Worm (Caenorhabditis elegans): Measurements from ENCODE around the gene srh-42.
A peak's percentile ranks its signal among the peaks of the same experiment; 100 is the strongest.

The srh-42 gene

DNA sequence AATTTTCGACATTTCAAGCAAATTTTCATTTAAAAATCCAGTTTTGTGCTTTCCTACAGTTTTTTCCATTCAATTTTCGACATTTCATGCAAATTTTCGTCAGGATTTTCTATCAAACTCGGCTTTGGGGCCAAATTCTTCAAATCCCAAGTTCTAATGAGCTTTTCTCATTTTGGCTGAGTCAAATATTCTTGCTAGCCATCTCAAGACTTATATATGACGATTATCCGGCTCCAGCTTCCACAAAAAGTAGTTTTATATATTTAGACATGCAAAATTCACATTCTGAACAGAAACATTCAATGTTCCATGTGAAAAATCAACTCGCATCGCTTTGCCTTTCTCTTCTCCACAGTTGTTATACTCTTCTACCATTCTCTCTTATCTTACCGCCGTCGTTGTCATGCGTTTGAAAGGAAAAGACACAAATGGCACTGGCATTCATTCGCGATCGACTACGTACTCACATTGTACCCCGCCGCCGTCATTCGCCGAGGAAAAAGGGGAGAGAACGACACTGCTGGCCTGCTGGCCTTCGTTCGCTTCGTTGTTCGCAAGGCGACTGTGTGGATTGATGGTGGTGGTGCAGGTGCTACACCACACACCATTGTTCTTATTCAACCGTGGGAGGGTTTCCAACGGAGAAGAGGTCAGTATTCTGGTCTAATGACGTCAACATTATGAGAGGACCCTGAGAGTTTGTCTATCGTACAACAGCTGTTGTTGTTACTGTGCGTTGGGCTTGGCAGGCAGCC, 40.9 kb downstream of the srh-42 start (continued):
- TF ChIP-seq syd-9 (tag; optimal IDR thresholded peaks at IDR 0.05) (no peak), elt-4 (tag; optimal IDR thresholded peaks at IDR 0.05) (no peak), lin-11 (tag; optimal IDR thresholded peaks at IDR 0.05) (no peak), fkh-10 (GFP tag; optimal IDR thresholded peaks at IDR 0.05) (no peak), ceh-22 (tag; optimal IDR thresholded peaks at IDR 0.05) (no peak), dve-1 (tag; optimal IDR thresholded peaks at IDR 0.05) (no peak), pqm-1 (tag; optimal IDR thresholded peaks at IDR 0.05) (no peak), C08G9.2 (tag; optimal IDR thresholded peaks at IDR 0.05) (no peak), pag-3 (tag; optimal IDR thresholded peaks at IDR 0.05; ENCODE audit: borderline replicate concordance) (no peak), pha-2 (tag; optimal IDR thresholded peaks at IDR 0.05) (no peak), ceh-9 (tag; optimal IDR thresholded peaks at IDR 0.05) (no peak), ceh-24 (tag; optimal IDR thresholded peaks at IDR 0.05) (no peak), pros-1 (tag; optimal IDR thresholded peaks at IDR 0.05) (no peak), nhr-232 (tag; optimal IDR thresholded peaks at IDR 0.05) (peak; percentile 19), lim-6 (tag; optimal IDR thresholded peaks at IDR 0.05) (no peak), fkh-6 (tag; optimal IDR thresholded peaks at IDR 0.05) (no peak)

DNA sequence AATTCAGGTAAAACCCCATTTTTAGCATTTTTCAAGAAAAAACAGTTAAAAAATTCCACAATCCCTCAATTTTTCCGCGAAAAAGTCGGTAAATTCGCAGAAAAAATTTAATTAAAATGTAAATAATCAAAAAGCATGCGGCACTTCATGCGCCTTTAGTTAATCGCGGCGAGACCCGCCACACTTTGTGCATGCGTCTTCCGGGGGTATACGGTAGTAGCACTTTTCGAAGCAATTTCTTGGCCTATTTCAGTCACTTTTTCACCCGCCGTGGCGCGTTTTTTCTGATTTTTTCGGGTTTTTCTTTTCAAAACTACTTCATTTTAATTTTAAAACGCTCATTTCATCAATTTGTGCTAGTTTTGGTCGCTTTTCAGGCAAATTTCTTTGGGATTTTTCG, 41.6 kb downstream of the srh-42 start:
- TF ChIP-seq ceh-6 (GFP tag; optimal IDR thresholded peaks at IDR 0.05) (no peak), ceh-22 (tag; optimal IDR thresholded peaks at IDR 0.05) (no peak), pat-9 (tag; optimal IDR thresholded peaks at IDR 0.05) (no peak), pros-1 (tag; optimal IDR thresholded peaks at IDR 0.05) (no peak), F13H6.1 (tag; optimal IDR thresholded peaks at IDR 0.05) (no peak), pag-3 (tag; optimal IDR thresholded peaks at IDR 0.05; ENCODE audit: borderline replicate concordance) (no peak), zip-5 (tag; optimal IDR thresholded peaks at IDR 0.05) (no peak), Y22D7AL.16 (tag; optimal IDR thresholded peaks at IDR 0.05) (no peak), ztf-16 (tag; optimal IDR thresholded peaks at IDR 0.05) (no peak), mec-3 (tag; optimal IDR thresholded peaks at IDR 0.05; ENCODE audit: borderline replicate concordance) (no peak), C08G9.2 (tag; optimal IDR thresholded peaks at IDR 0.05) (no peak), ceh-14 (tag; optimal IDR thresholded peaks at IDR 0.05) (no peak)

DNA sequence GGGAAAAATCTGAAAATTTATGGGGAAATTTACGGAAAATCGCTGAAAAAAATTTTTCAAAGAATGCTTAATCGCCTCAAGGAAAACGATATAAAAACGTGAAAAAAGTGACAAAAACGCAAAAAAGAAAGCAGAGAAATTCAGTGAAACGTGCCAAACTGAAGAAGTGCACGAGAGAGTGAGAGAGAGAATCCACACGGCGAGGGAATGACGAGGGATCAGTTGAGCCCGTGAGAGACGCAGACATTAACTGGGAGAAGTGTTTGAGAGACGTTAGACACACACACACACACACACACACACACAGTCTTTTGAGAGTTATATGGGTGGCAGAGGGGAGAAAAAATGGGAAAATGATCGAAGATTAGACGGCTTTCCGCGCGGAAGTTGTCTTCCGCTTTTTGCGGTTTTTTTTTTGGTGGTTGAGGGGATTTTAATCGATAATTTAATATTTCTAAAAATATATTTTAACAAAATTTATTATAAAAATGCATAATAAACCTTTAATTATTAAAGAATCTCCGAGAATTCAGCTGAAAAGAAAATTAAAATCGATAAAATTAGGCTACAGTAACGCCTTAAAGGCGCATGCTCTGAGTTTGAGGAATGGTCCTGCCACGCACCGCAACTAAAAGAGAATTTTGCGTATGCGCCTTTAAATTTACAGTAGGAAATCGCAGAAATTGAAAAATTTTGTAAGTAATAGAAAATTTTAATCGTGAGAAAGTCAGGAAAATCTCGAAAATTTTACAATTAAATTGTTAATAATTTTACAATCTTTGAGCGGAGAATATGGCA, 44.2 kb downstream of the srh-42 start:
- TF ChIP-seq nhr-11 (tag; optimal IDR thresholded peaks at IDR 0.05) (no peak), ceh-2 (tag; optimal IDR thresholded peaks at IDR 0.05) (peak; percentile 4), Y22D7AL.16 (tag; optimal IDR thresholded peaks at IDR 0.05) (no peak), ceh-6 (GFP tag; optimal IDR thresholded peaks at IDR 0.05) (no peak), unc-86 (tag; optimal IDR thresholded peaks at IDR 0.05) (no peak), ama-1 (optimal IDR thresholded peaks at IDR 0.05) (no peak), ttx-3 (tag; optimal IDR thresholded peaks at IDR 0.05) (no peak), unc-42 (tag; optimal IDR thresholded peaks at IDR 0.05) (peak; percentile 4), ceh-19 (GFP tag; optimal IDR thresholded peaks at IDR 0.05) (no peak), pros-1 (tag; optimal IDR thresholded peaks at IDR 0.05) (no peak), ceh-18 (tag; optimal IDR thresholded peaks at IDR 0.05) (peak; percentile 22), nfya-1 (tag; optimal IDR thresholded peaks at IDR 0.05) (peak; percentile 62), ceh-9 (tag; optimal IDR thresholded peaks at IDR 0.05) (no peak), tbx-7 (tag; optimal IDR thresholded peaks at IDR 0.05) (no peak), hlh-30 (tag; optimal IDR thresholded peaks at IDR 0.05; ENCODE audit: insufficient read depth) (peak; percentile 42), ets-4 (tag; optimal IDR thresholded peaks at IDR 0.05) (peak; percentile 37), F13H6.1 (tag; optimal IDR thresholded peaks at IDR 0.05) (no peak), sox-2 (GFP tag; IDR thresholded peaks at IDR 0.05) (no peak), T23F11.4 (GFP tag; optimal IDR thresholded peaks at IDR 0.05) (no peak), fkh-10 (GFP tag; optimal IDR thresholded peaks at IDR 0.05) (no peak), madf-2 (tag; optimal IDR thresholded peaks at IDR 0.05) (peak; percentile 58), pax-1 (tag; optimal IDR thresholded peaks at IDR 0.05) (peak; percentile 45), unc-55 (GFP tag; optimal IDR thresholded peaks at IDR 0.05) (peak; percentile 66), nhr-232 (tag; optimal IDR thresholded peaks at IDR 0.05) (no peak), dve-1 (tag; optimal IDR thresholded peaks at IDR 0.05) (peak; percentile 33), tbx-2 (tag; optimal IDR thresholded peaks at IDR 0.05) (peak; percentile 28), ceh-31 (tag; optimal IDR thresholded peaks at IDR 0.05) (peak; percentile 41), ceh-22 (tag; optimal IDR thresholded peaks at IDR 0.05) (no peak)
